Worm (Caenorhabditis elegans) whole organism, L4/young adult: ENCODE results near the gene prp-40.

ENCODE experiments used
- W03F9.2 ChIP-seq: fragments of 150-350 bp; optimal IDR thresholded peaks from 2 replicates; lab custom pipeline; 2014; ENCODE audit warnings: missing biosample characterization, missing genetic modification characterization
- dao-5 ChIP-seq: sonication (generic microtip); optimal IDR thresholded peaks from 2 replicates; lab custom pipeline; 2016; ENCODE audit warnings: missing genotype, missing genetic modification characterization, moderate library complexity, missing compliant biosample characterization
- him-1 ChIP-seq: sonication (generic microtip); optimal IDR thresholded peaks from 2 replicates; lab custom pipeline; 2016; ENCODE audit warnings: missing genotype, missing genetic modification reagents, missing genetic modification characterization, missing compliant biosample characterization

prp-40 gene

ce11 chrIII:9521410-9522090 lies at the start of gene prp-40, which contains the start of gene clu-1:
Gene prp-40 (plus strand): TSS chrIII:9522075.
Gene clu-1 (minus strand): TSS chrIII:9521460.
- no peak for TF ChIP-seq him-1 (tag; lab: Kevin White, UChicago)
- TF ChIP-seq W03F9.2 = peak; percentile 95
- TF ChIP-seq dao-5 = no peak

ce11 chrIII:9472464-9472863 lies 49.4 kb upstream of the prp-40 start:
- TF ChIP-seq him-1 (tag; lab: Kevin White, UChicago) (no peak), W03F9.2 (no peak), dao-5 (no peak)

- no peak for TF ChIP-seq W03F9.2
- TF ChIP-seq dao-5 = no peak
- TF ChIP-seq him-1 (tag; lab: Kevin White, UChicago) = no peak
Measured at ce11 chrIII:9474501-9474900, 47.4 kb upstream of the prp-40 start.

ce11 chrIII:9476564-9476963 lies 45.3 kb upstream of the prp-40 start:
- TF ChIP-seq dao-5 (no peak), him-1 (tag; lab: Kevin White, UChicago) (no peak), W03F9.2 (no peak)

- TF ChIP-seq W03F9.2 = no peak
- no peak for TF ChIP-seq him-1 (tag; lab: Kevin White, UChicago)
- no peak for TF ChIP-seq dao-5
Measured at ce11 chrIII:9482423-9482993, 39.4 kb upstream of the prp-40 start.

ce11 chrIII:9483716-9484115 lies 38.2 kb upstream of the prp-40 start:
- TF ChIP-seq W03F9.2 = no peak
- no peak for TF ChIP-seq him-1 (tag; lab: Kevin White, UChicago)
- TF ChIP-seq dao-5 = no peak

ce11 chrIII:9485373-9485772 lies 36.5 kb upstream of the prp-40 start, which contains the start of gene bre-3:
Gene bre-3 (minus strand): TSS chrIII:9485473.
- TF ChIP-seq dao-5 (no peak), W03F9.2 (no peak), him-1 (tag; lab: Kevin White, UChicago) (no peak)

- TF ChIP-seq dao-5 (no peak), him-1 (tag; lab: Kevin White, UChicago) (no peak), W03F9.2 (no peak)
Measured at ce11 chrIII:9487454-9487853, 34.4 kb upstream of the prp-40 start.

- TF ChIP-seq W03F9.2 = no peak
- no peak for TF ChIP-seq him-1 (tag; lab: Kevin White, UChicago)
- no peak for TF ChIP-seq dao-5
Measured at ce11 chrIII:9488027-9488426, 33.8 kb upstream of the prp-40 start.

ce11 chrIII:9488431-9488830 lies 33.4 kb upstream of the prp-40 start, which contains the start of gene nlp-36:
Gene nlp-36 (plus strand): TSS chrIII:9488731.
- no peak for TF ChIP-seq dao-5
- TF ChIP-seq him-1 (tag; lab: Kevin White, UChicago) = no peak
- no peak for TF ChIP-seq W03F9.2

- TF ChIP-seq dao-5 (no peak), W03F9.2 (no peak), him-1 (tag; lab: Kevin White, UChicago) (no peak)
Measured at ce11 chrIII:9489798-9490197, 32.1 kb upstream of the prp-40 start.

ce11 chrIII:9490783-9491547 lies 30.9 kb upstream of the prp-40 start, which contains the start of the genes dars-1 and ctr-9:
Gene dars-1 (minus strand): TSS chrIII:9491215.
Gene ctr-9 (plus strand): TSS chrIII:9491396.
- TF ChIP-seq W03F9.2 = peak; percentile 18
- no peak for TF ChIP-seq dao-5

ce11 chrIII:9494209-9494608 lies 27.7 kb upstream of the prp-40 start:
- no peak for TF ChIP-seq dao-5
- TF ChIP-seq W03F9.2 = no peak
- TF ChIP-seq him-1 (tag; lab: Kevin White, UChicago) = no peak

- no peak for TF ChIP-seq dao-5
- no peak for TF ChIP-seq W03F9.2
- no peak for TF ChIP-seq him-1 (tag; lab: Kevin White, UChicago)
Measured at ce11 chrIII:9496083-9496482, 25.8 kb upstream of the prp-40 start.

- TF ChIP-seq dao-5 = no peak
- no peak for TF ChIP-seq him-1 (tag; lab: Kevin White, UChicago)
- no peak for TF ChIP-seq W03F9.2
Measured at ce11 chrIII:9497412-9497811, 24.5 kb upstream of the prp-40 start.
